Fruit fly (Drosophila melanogaster) whole organism, prepupa: ENCODE data around the gene CG6685.

Source experiments
- Blimp-1 ChIP-seq: fragments of 200-800 bp; sonication (Bioruptor generic); optimal IDR thresholded peaks from 3 replicates; lab custom pipeline; 2017; ENCODE audit warnings: missing biosample characterization, missing genetic modification characterization, mild to moderate bottlenecking, moderate library complexity, missing genetic modification reagents
- CG10631 ChIP-seq: fragments of 200-800 bp; sonication (Bioruptor generic); optimal IDR thresholded peaks from 2 replicates; lab custom pipeline; 2016; ENCODE audit warnings: missing biosample characterization, missing genetic modification characterization
- CG11294 ChIP-seq: fragments of 200-800 bp; sonication (Bioruptor generic); IDR thresholded peaks from 2 replicates; pipeline ENCODE4 v1.3.6; 2022; ENCODE audit warnings: missing biosample characterization, missing genetic modification characterization
- CG11762 ChIP-seq: fragments of 200-800 bp; sonication (Bioruptor generic); optimal IDR thresholded peaks from 3 replicates; lab custom pipeline; 2016; ENCODE audit warnings: missing biosample characterization, missing genetic modification characterization; ENCODE audit not compliant: insufficient read depth
- CG11902 ChIP-seq: fragments of 200-800 bp; sonication (Bioruptor generic); optimal IDR thresholded peaks from 3 replicates; lab custom pipeline; 2016; ENCODE audit warnings: missing biosample characterization, missing genetic modification characterization
- CG15336 ChIP-seq: fragments of 200-800 bp; sonication (Bioruptor generic); IDR thresholded peaks from 2 replicates; pipeline ENCODE4 v1.3.6; 2022; ENCODE audit warnings: missing biosample characterization, missing genetic modification characterization
- CG1621 ChIP-seq: fragments of 200-800 bp; sonication (Bioruptor generic); optimal IDR thresholded peaks from 3 replicates; lab custom pipeline; 2018; ENCODE audit warnings: missing biosample characterization, mild to moderate bottlenecking, missing genetic modification characterization
- CG16779 ChIP-seq: fragments of 200-800 bp; sonication (Bioruptor generic); optimal IDR thresholded peaks from 3 replicates; lab custom pipeline; 2017; ENCODE audit warnings: missing biosample characterization, mild to moderate bottlenecking, missing genetic modification characterization
- CG3032 ChIP-seq: fragments of 200-800 bp; optimal IDR thresholded peaks from 2 replicates; lab custom pipeline; 2019; ENCODE audit warnings: missing biosample characterization, mild to moderate bottlenecking, missing genetic modification characterization, moderate library complexity
- CG31627 ChIP-seq: fragments of 200-800 bp; sonication (Bioruptor generic); optimal IDR thresholded peaks from 3 replicates; lab custom pipeline; 2016; ENCODE audit warnings: missing biosample characterization, missing genetic modification characterization
- CG34406 ChIP-seq: fragments of 200-800 bp; sonication (Bioruptor generic); optimal IDR thresholded peaks from 3 replicates; lab custom pipeline; 2016; ENCODE audit warnings: missing biosample characterization, missing genetic modification characterization
- CG3919 ChIP-seq: fragments of 200-800 bp; sonication (Bioruptor generic); optimal IDR thresholded peaks from 3 replicates; lab custom pipeline; 2016; ENCODE audit warnings: missing biosample characterization, missing genetic modification characterization
- CG4318 ChIP-seq: fragments of 200-800 bp; sonication (Bioruptor generic); optimal IDR thresholded peaks from 3 replicates; lab custom pipeline; 2017; ENCODE audit warnings: missing biosample characterization, mild to moderate bottlenecking, missing genetic modification characterization
- CG6163 ChIP-seq: fragments of 200-800 bp; sonication (Bioruptor generic); IDR thresholded peaks from 3 replicates; pipeline ENCODE4 v1.3.6; 2022; ENCODE audit warnings: missing biosample characterization, missing genetic modification characterization
- CG6276 ChIP-seq: fragments of 200-800 bp; sonication (Bioruptor generic); optimal IDR thresholded peaks from 2 replicates; lab custom pipeline; 2017; ENCODE audit warnings: missing biosample characterization, mild to moderate bottlenecking, missing genetic modification characterization
- CG6792 ChIP-seq: fragments of 200-800 bp; sonication (Bioruptor generic); optimal IDR thresholded peaks from 3 replicates; lab custom pipeline; 2016; ENCODE audit warnings: missing biosample characterization, missing genetic modification characterization
- CG6808 ChIP-seq: fragments of 200-800 bp; sonication (Bioruptor generic); optimal IDR thresholded peaks from 3 replicates; lab custom pipeline; 2017; ENCODE audit warnings: missing biosample characterization, missing genetic modification characterization, mild to moderate bottlenecking, moderate library complexity, missing genetic modification reagents
- CG6854 ChIP-seq: fragments of 200-800 bp; sonication (Bioruptor generic); optimal IDR thresholded peaks from 2 replicates; lab custom pipeline; 2017; ENCODE audit warnings: missing biosample characterization, mild to moderate bottlenecking, missing genetic modification characterization
- CG7368 ChIP-seq: fragments of 200-800 bp; sonication (Bioruptor generic); optimal IDR thresholded peaks from 3 replicates; lab custom pipeline; 2016; ENCODE audit warnings: missing biosample characterization, missing genetic modification characterization
- CG8119 ChIP-seq: fragments of 200-800 bp; sonication (Bioruptor generic); IDR thresholded peaks from 3 replicates; pipeline ENCODE4 v1.3.6; 2022; ENCODE audit warnings: missing biosample characterization, missing genetic modification characterization
- CG8632 ChIP-seq: fragments of 200-800 bp; sonication (Bioruptor generic); optimal IDR thresholded peaks from 3 replicates; lab custom pipeline; 2016; ENCODE audit warnings: missing biosample characterization, missing genetic modification characterization
- Eip75B ChIP-seq: fragments of 200-800 bp; sonication (Bioruptor generic); optimal IDR thresholded peaks from 3 replicates; lab custom pipeline; 2016; ENCODE audit warnings: missing biosample characterization, missing genetic modification characterization
- Eip78C ChIP-seq: fragments of 200-800 bp; sonication (Bioruptor generic); peaks from one replicate; lab custom pipeline; 2016; ENCODE audit warnings: missing biosample characterization, missing genetic modification characterization
- Ets21C ChIP-seq: fragments of 200-800 bp; sonication (Bioruptor generic); optimal IDR thresholded peaks from 3 replicates; lab custom pipeline; 2016; ENCODE audit warnings: missing biosample characterization, missing genetic modification characterization
- Hr39 ChIP-seq: fragments of 200-800 bp; sonication (Bioruptor generic); optimal IDR thresholded peaks from 2 replicates; lab custom pipeline; 2016; ENCODE audit warnings: missing biosample characterization, missing genetic modification characterization
- Hr4 ChIP-seq: fragments of 200-800 bp; sonication (Bioruptor generic); optimal IDR thresholded peaks from 3 replicates; lab custom pipeline; 2016; ENCODE audit warnings: missing biosample characterization, missing genetic modification characterization
- OdsH ChIP-seq: fragments of 200-800 bp; sonication (Bioruptor generic); optimal IDR thresholded peaks from 3 replicates; lab custom pipeline; 2016; ENCODE audit warnings: missing biosample characterization, missing genetic modification characterization
- Sox15 ChIP-seq: fragments of 200-800 bp; sonication (Bioruptor generic); optimal IDR thresholded peaks from 3 replicates; lab custom pipeline; 2016; ENCODE audit warnings: missing biosample characterization, missing genetic modification characterization
- achi ChIP-seq: fragments of 200-800 bp; sonication (Bioruptor generic); optimal IDR thresholded peaks from 3 replicates; lab custom pipeline; 2016; ENCODE audit warnings: missing biosample characterization, missing genetic modification characterization
- acj6 ChIP-seq: fragments of 200-800 bp; sonication (Bioruptor generic); optimal IDR thresholded peaks from 3 replicates; lab custom pipeline; 2016; ENCODE audit warnings: missing biosample characterization, missing genetic modification characterization
- dsx ChIP-seq: fragments of 200-800 bp; optimal IDR thresholded peaks from 3 replicates; lab custom pipeline; 2019; ENCODE audit warnings: missing biosample characterization, mild to moderate bottlenecking, missing genetic modification characterization, moderate library complexity; ENCODE audit not compliant: poor library complexity, severe bottlenecking
- eg ChIP-seq: fragments of 200-800 bp; sonication (Bioruptor generic); IDR thresholded peaks from 3 replicates; pipeline ENCODE4 v1.3.6; 2022; ENCODE audit warnings: missing biosample characterization, missing genetic modification characterization
- esn ChIP-seq: fragments of 200-800 bp; sonication (Bioruptor generic); optimal IDR thresholded peaks from 2 replicates; lab custom pipeline; 2016; ENCODE audit warnings: missing biosample characterization, mild to moderate bottlenecking, missing genetic modification characterization, moderate library complexity
- fd85E ChIP-seq: fragments of 200-800 bp; sonication (Bioruptor generic); optimal IDR thresholded peaks from 3 replicates; lab custom pipeline; 2016; ENCODE audit warnings: missing biosample characterization, missing genetic modification characterization
- lz ChIP-seq: fragments of 200-800 bp; sonication (Bioruptor generic); optimal IDR thresholded peaks from 3 replicates; lab custom pipeline; 2016; ENCODE audit warnings: missing biosample characterization, missing genetic modification characterization
- net ChIP-seq: fragments of 200-800 bp; sonication (Bioruptor generic); optimal IDR thresholded peaks from 3 replicates; lab custom pipeline; 2016; ENCODE audit warnings: missing biosample characterization, missing genetic modification characterization
- pdm3 ChIP-seq: fragments of 200-800 bp; sonication (Bioruptor generic); optimal IDR thresholded peaks from 3 replicates; lab custom pipeline; 2016; ENCODE audit warnings: missing biosample characterization, missing genetic modification characterization
- ss ChIP-seq, 2 experiments: fragments of 200-800 bp; sonication (Bioruptor generic); optimal IDR thresholded peaks; 2 replicates in 1 of 2; 3 replicates in 1 of 2; lab custom pipeline; 2017 to 2018; ENCODE audit warnings: mild to moderate bottlenecking in 2 of 2, missing biosample characterization in 2 of 2, missing genetic modification characterization in 2 of 2, moderate library complexity in 1 of 2
- topi ChIP-seq: fragments of 200-800 bp; sonication (Bioruptor generic); optimal IDR thresholded peaks from 3 replicates; lab custom pipeline; 2016; ENCODE audit warnings: missing biosample characterization, missing genetic modification characterization
- vri ChIP-seq: fragments of 200-800 bp; sonication (Bioruptor generic); optimal IDR thresholded peaks from 3 replicates; lab custom pipeline; 2016; ENCODE audit warnings: missing biosample characterization, mild to moderate bottlenecking, missing genetic modification characterization

CG6685 gene

DNA sequence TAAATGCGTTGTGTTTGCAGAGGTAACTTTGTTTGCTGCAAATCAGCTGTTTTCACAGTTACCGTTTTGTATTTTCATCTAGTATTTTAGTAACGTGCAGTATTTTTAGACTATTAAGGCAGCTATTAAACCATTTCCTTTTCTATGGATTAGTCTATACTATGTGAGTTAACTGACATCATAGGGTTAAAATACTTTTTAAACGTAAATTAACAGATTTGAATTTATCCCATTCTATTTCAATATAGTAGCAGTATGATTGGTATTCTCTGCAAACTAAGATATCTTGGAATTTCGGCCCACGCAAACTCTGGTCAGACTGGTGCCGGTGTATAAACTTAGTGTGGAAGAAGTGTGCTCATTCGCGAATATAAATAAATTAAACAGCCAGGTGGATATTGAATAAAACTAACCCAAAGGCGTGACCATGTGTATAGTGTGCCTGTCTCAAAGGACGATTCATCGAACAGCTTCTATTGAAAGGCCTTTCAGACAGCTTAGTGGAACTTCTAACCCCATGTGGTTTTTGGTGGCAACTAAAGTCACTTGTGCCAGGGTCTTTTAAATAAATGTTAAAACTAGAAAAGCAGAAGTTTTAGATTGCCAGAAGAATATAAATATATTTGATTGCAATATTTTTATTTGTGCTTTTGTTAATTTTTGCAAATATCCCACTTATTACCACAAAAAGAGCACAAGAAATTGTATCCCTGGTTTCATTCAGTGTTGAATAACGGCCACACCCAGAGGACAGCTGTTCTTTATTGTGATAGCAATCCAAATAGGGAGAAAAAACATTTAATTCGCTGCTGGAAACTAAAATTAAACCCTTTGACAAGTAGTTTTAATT is 4.1 kb upstream of the CG6685 start, which contains the start of the genes CG6674, CG42455 and vnc (continued):
- TF ChIP-seq Ets21C (GFP tag; lab: Kevin White, UChicago) = peak; percentile 5
- peak; percentile 10 for TF ChIP-seq CG6808 (GFP tag; lab: Kevin White, UChicago)
- no peak for TF ChIP-seq CG6163 (GFP tag; lab: Robert Waterston, UW)
- peak; percentile 4 for TF ChIP-seq CG10631 (GFP tag; lab: Kevin White, UChicago)
- peak; percentile 42 for TF ChIP-seq lz
- no peak for TF ChIP-seq eg
- no peak for TF ChIP-seq CG8632 (GFP tag; lab: Kevin White, UChicago)
- no peak for TF ChIP-seq ss (GFP tag; optimal IDR thresholded peaks at IDR 0.05; lab: Kevin White, UChicago)
- no peak for TF ChIP-seq CG4318 (GFP tag; lab: Kevin White, UChicago)
- TF ChIP-seq CG11294 (GFP tag; lab: Robert Waterston, UW) = no peak
- peak; percentile 44 for TF ChIP-seq topi
- TF ChIP-seq Blimp-1 (GFP tag; lab: Kevin White, UChicago) = no peak
- no peak for TF ChIP-seq CG8119 (GFP tag; lab: Robert Waterston, UW)
- TF ChIP-seq pdm3 (GFP tag; lab: Kevin White, UChicago) = peak; percentile 17
- peak; percentile 50 for TF ChIP-seq Hr39 (GFP tag; lab: Kevin White, UChicago)
- TF ChIP-seq CG6854 (GFP tag; lab: Kevin White, UChicago) = no peak
- TF ChIP-seq Sox15 (GFP tag; lab: Kevin White, UChicago) = peak; percentile 4
- no peak for TF ChIP-seq CG7368
- no peak for TF ChIP-seq fd85E (GFP tag; lab: Kevin White, UChicago)
- peak; percentile 33 for TF ChIP-seq Hr4 (GFP tag; lab: Kevin White, UChicago)
- TF ChIP-seq, all 60 proteins: peak for 29

- no peak for TF ChIP-seq Sox15 (GFP tag; lab: Kevin White, UChicago)
- TF ChIP-seq vri (GFP tag; lab: Kevin White, UChicago) = no peak
- TF ChIP-seq OdsH (GFP tag; lab: Kevin White, UChicago) = no peak
- TF ChIP-seq CG31627 = no peak
- TF ChIP-seq CG15336 (GFP tag; lab: Robert Waterston, UW) = no peak
- no peak for TF ChIP-seq topi
- no peak for TF ChIP-seq CG10631 (GFP tag; lab: Kevin White, UChicago)
- TF ChIP-seq CG3919 = no peak
- TF ChIP-seq net = no peak
- no peak for TF ChIP-seq Eip78C (GFP tag; lab: Kevin White, UChicago)
- no peak for TF ChIP-seq eg
- no peak for TF ChIP-seq achi (GFP tag; lab: Kevin White, UChicago)
- TF ChIP-seq lz = no peak
- TF ChIP-seq CG34406 (GFP tag; lab: Kevin White, UChicago) = no peak
- no peak for TF ChIP-seq dsx (GFP tag; lab: Kevin White, UChicago)
- TF ChIP-seq CG1621 (tag; lab: Kevin White, UChicago) = no peak
- TF ChIP-seq CG11762 = no peak
- TF ChIP-seq CG3032 = no peak
Measured at dm6 chr3L:9969158-9969557, 1.0 kb upstream of the CG6685 start.

DNA sequence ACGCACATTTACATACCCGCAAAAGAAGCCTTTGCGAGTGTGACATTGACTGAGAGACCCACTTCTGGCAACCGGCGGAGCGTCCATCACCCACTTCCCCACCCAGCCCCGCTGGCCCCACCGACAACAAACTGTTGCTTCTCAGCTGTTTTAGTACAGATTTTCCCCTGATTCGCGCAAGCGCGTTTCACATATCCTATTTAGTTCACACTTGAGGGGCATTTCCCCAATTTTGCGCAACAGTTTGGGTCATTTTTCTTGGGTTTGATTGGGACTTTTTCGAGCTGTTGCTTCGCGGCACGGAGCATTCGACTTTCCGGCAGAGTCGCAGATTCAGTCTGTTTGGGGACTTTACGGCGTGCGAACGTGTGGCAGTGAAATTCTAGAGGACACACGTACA is 40.9 kb downstream of the CG6685 start:
- TF ChIP-seq CG7368 = no peak
- no peak for TF ChIP-seq acj6 (GFP tag; lab: Kevin White, UChicago)
- TF ChIP-seq CG3919 = no peak
- TF ChIP-seq CG16779 (tag; lab: Kevin White, UChicago) = no peak
- no peak for TF ChIP-seq pdm3 (GFP tag; lab: Kevin White, UChicago)
- TF ChIP-seq esn (GFP tag; lab: Kevin White, UChicago) = no peak
- no peak for TF ChIP-seq CG6792 (GFP tag; lab: Kevin White, UChicago)
- TF ChIP-seq CG1621 (tag; lab: Kevin White, UChicago) = no peak
- TF ChIP-seq eg = no peak
- TF ChIP-seq CG6163 (GFP tag; lab: Robert Waterston, UW) = no peak
- TF ChIP-seq Eip75B (GFP tag; lab: Kevin White, UChicago) = no peak
- TF ChIP-seq dsx (GFP tag; lab: Kevin White, UChicago) = no peak
- TF ChIP-seq vri (GFP tag; lab: Kevin White, UChicago) = no peak
- no peak for TF ChIP-seq CG6854 (GFP tag; lab: Kevin White, UChicago)
- TF ChIP-seq Ets21C (GFP tag; lab: Kevin White, UChicago) = no peak
- TF ChIP-seq CG11294 (GFP tag; lab: Robert Waterston, UW) = no peak
- no peak for TF ChIP-seq CG11902 (GFP tag; lab: Kevin White, UChicago)
- TF ChIP-seq CG6276 = no peak
- TF ChIP-seq CG31627 = no peak
